Fruit fly (Drosophila melanogaster) whole organism, embryonic: ENCODE data around the gene CG9164.

Source experiments
- Asciz ChIP-seq: fragments of 200-800 bp; sonication (Bioruptor generic); optimal IDR thresholded peaks from 2 replicates; lab custom pipeline; 2017; ENCODE audit warnings: missing biosample characterization, mild to moderate bottlenecking, missing genetic modification characterization, missing genetic modification reagents
- Bdp1 ChIP-seq: fragments of 200-800 bp; sonication (Bioruptor generic); optimal IDR thresholded peaks from 3 replicates; lab custom pipeline; 2016; ENCODE audit warnings: missing biosample characterization, missing genetic modification characterization
- CG10654 ChIP-seq: fragments of 200-800 bp; sonication (Bioruptor generic); optimal IDR thresholded peaks from 2 replicates; lab custom pipeline; 2016; ENCODE audit warnings: missing biosample characterization, missing genetic modification characterization
- CG10959 ChIP-seq: fragments of 200-800 bp; sonication (Bioruptor generic); IDR thresholded peaks from 2 replicates; pipeline ENCODE4 v1.3.6; 2022; ENCODE audit warnings: missing biosample characterization, missing genetic modification characterization
- CG11085 ChIP-seq: fragments of 200-800 bp; sonication (Bioruptor generic); IDR thresholded peaks from 2 replicates; pipeline ENCODE4 v1.3.6; 2022; ENCODE audit warnings: missing biosample characterization, missing genetic modification characterization
- CG11093 ChIP-seq: fragments of 200-800 bp; sonication (Bioruptor generic); IDR thresholded peaks from 3 replicates; pipeline ENCODE4 v1.3.6; 2022; ENCODE audit warnings: missing biosample characterization, missing genetic modification characterization
- CG11695 ChIP-seq: fragments of 200-800 bp; sonication (Bioruptor generic); IDR thresholded peaks from 3 replicates; pipeline ENCODE4 v1.3.6; 2022; ENCODE audit warnings: missing biosample characterization, missing genetic modification characterization
- CG12071 ChIP-seq: fragments of 200-800 bp; sonication (Bioruptor generic); optimal IDR thresholded peaks from 3 replicates; lab custom pipeline; 2018; ENCODE audit warnings: missing biosample characterization, mild to moderate bottlenecking, missing genetic modification characterization
- CG12769 ChIP-seq: fragments of 200-800 bp; sonication (Bioruptor generic); optimal IDR thresholded peaks from 2 replicates; lab custom pipeline; 2019; ENCODE audit warnings: missing biosample characterization, mild to moderate bottlenecking, missing genetic modification characterization, moderate library complexity
- CG15514 ChIP-seq: fragments of 200-800 bp; sonication (Bioruptor generic); optimal IDR thresholded peaks from 3 replicates; lab custom pipeline; 2017; ENCODE audit warnings: missing biosample characterization, missing genetic modification characterization, mild to moderate bottlenecking, moderate library complexity, missing genetic modification reagents
- CG16813 ChIP-seq: fragments of 200-800 bp; sonication (Bioruptor generic); IDR thresholded peaks from 3 replicates; pipeline ENCODE4 v1.3.6; 2022; ENCODE audit warnings: missing biosample characterization, missing genetic modification characterization; ENCODE audit not compliant: partially characterized antibody
- CG17359 ChIP-seq: fragments of 200-800 bp; sonication (Bioruptor generic); optimal IDR thresholded peaks from 3 replicates; lab custom pipeline; 2018; ENCODE audit warnings: missing biosample characterization, mild to moderate bottlenecking, missing genetic modification characterization, moderate library complexity
- CG2712 ChIP-seq: fragments of 200-800 bp; optimal IDR thresholded peaks from 3 replicates; lab custom pipeline; 2019; ENCODE audit warnings: missing biosample characterization, mild to moderate bottlenecking, missing genetic modification characterization, moderate library complexity
- CG3163 ChIP-seq: fragments of 200-800 bp; sonication (Bioruptor generic); optimal IDR thresholded peaks from 3 replicates; lab custom pipeline; 2016; ENCODE audit warnings: missing biosample characterization, missing genetic modification characterization
- CG3995 ChIP-seq: fragments of 200-800 bp; sonication (Bioruptor generic); optimal IDR thresholded peaks from 3 replicates; lab custom pipeline; 2016; ENCODE audit warnings: missing biosample characterization, missing genetic modification characterization
- CG8359 ChIP-seq: fragments of 200-800 bp; sonication (Bioruptor generic); optimal IDR thresholded peaks from 2 replicates; lab custom pipeline; 2017; ENCODE audit warnings: missing biosample characterization, mild to moderate bottlenecking, missing genetic modification characterization, borderline replicate concordance
- CG8388 ChIP-seq: fragments of 200-800 bp; sonication (Bioruptor generic); optimal IDR thresholded peaks from 2 replicates; lab custom pipeline; 2019; ENCODE audit warnings: missing biosample characterization, mild to moderate bottlenecking, missing genetic modification characterization, moderate library complexity
- CG8765 ChIP-seq: fragments of 200-800 bp; sonication (Bioruptor generic); IDR thresholded peaks from 2 replicates; pipeline ENCODE4 v1.3.6; 2022; ENCODE audit warnings: missing biosample characterization, missing genetic modification characterization
- CG8944 ChIP-seq: fragments of 200-800 bp; sonication (Bioruptor generic); optimal IDR thresholded peaks from 3 replicates; lab custom pipeline; 2016; ENCODE audit warnings: missing biosample characterization, missing genetic modification characterization
- CG9609 ChIP-seq: fragments of 200-800 bp; sonication (Bioruptor generic); optimal IDR thresholded peaks from 3 replicates; lab custom pipeline; 2016; ENCODE audit warnings: missing biosample characterization, missing genetic modification characterization
- CG9817 ChIP-seq: fragments of 200-800 bp; sonication (Bioruptor generic); optimal IDR thresholded peaks from 2 replicates; lab custom pipeline; 2018; ENCODE audit warnings: missing biosample characterization, mild to moderate bottlenecking, missing genetic modification characterization, moderate library complexity
- CoRest ChIP-seq: fragments of 200-800 bp; sonication (Bioruptor generic); optimal IDR thresholded peaks from 3 replicates; lab custom pipeline; 2018; ENCODE audit warnings: missing biosample characterization, mild to moderate bottlenecking, missing genetic modification characterization, moderate library complexity
- D19B ChIP-seq: fragments of 200-800 bp; sonication (Bioruptor generic); optimal IDR thresholded peaks from 2 replicates; lab custom pipeline; 2017; ENCODE audit warnings: missing biosample characterization, mild to moderate bottlenecking, missing genetic modification characterization
- Doc2 ChIP-seq: fragments of 200-800 bp; sonication (Bioruptor generic); IDR thresholded peaks from 2 replicates; pipeline ENCODE4 v1.3.6; 2022; ENCODE audit warnings: missing biosample characterization, missing genetic modification characterization
- HLH3B ChIP-seq: fragments of 200-800 bp; sonication (Bioruptor generic); IDR thresholded peaks from 2 replicates; pipeline ENCODE4 v1.3.6; 2022; ENCODE audit warnings: missing biosample characterization, missing genetic modification characterization
- Med ChIP-seq: fragments of 200-800 bp; sonication (Bioruptor generic); peaks from one replicate; lab custom pipeline; 2016; ENCODE audit warnings: missing biosample characterization, missing genetic modification characterization, mild to moderate bottlenecking, inconsistent platforms, moderate library complexity
- Mes4 ChIP-seq: fragments of 200-800 bp; sonication (Bioruptor generic); optimal IDR thresholded peaks from 2 replicates; lab custom pipeline; 2016; ENCODE audit warnings: missing biosample characterization, missing genetic modification characterization
- NC2α ChIP-seq: fragments of 200-800 bp; sonication (Bioruptor generic); optimal IDR thresholded peaks from 2 replicates; lab custom pipeline; 2016; ENCODE audit warnings: missing biosample characterization, missing genetic modification characterization
- chm ChIP-seq: fragments of 200-800 bp; sonication (Bioruptor generic); IDR thresholded peaks from 2 replicates; pipeline ENCODE4 v1.3.6; 2022; ENCODE audit warnings: missing biosample characterization, missing genetic modification characterization
- croc ChIP-seq: fragments of 200-800 bp; sonication (Bioruptor generic); conservative IDR thresholded peaks from 3 replicates; pipeline ENCODE4 v1.3.6; 2022; ENCODE audit warnings: missing biosample characterization, missing genetic modification characterization
- cwo ChIP-seq: fragments of 200-800 bp; sonication (Bioruptor generic); optimal IDR thresholded peaks from 3 replicates; lab custom pipeline; 2017; ENCODE audit warnings: missing biosample characterization, missing genetic modification characterization, mild to moderate bottlenecking, moderate library complexity, missing genetic modification reagents
- dmrt99B ChIP-seq: fragments of 200-800 bp; sonication (Bioruptor generic); optimal IDR thresholded peaks from 2 replicates; lab custom pipeline; 2018; ENCODE audit warnings: missing biosample characterization, mild to moderate bottlenecking, missing genetic modification characterization, moderate library complexity
- grn ChIP-seq: fragments of 200-800 bp; sonication (Bioruptor generic); optimal IDR thresholded peaks from 3 replicates; lab custom pipeline; 2017; ENCODE audit warnings: missing biosample characterization, missing genetic modification characterization
- gro ChIP-seq: fragments of 200-800 bp; sonication (Bioruptor generic); optimal IDR thresholded peaks from 2 replicates; lab custom pipeline; 2016; ENCODE audit warnings: missing biosample characterization, missing genetic modification characterization
- insv ChIP-seq, 2 experiments: fragments of 200-800 bp; sonication (Bioruptor generic); optimal IDR thresholded peaks; 3 replicates each; lab custom pipeline; 2016 to 2018; ENCODE audit warnings: missing biosample characterization in 2 of 2, missing genetic modification characterization in 2 of 2
- jigr1 ChIP-seq: fragments of 200-800 bp; sonication (Bioruptor generic); IDR thresholded peaks from 3 replicates; pipeline ENCODE4 v1.3.6; 2022; ENCODE audit warnings: missing biosample characterization, missing genetic modification characterization
- knrl ChIP-seq: fragments of 200-800 bp; sonication (Bioruptor generic); IDR thresholded peaks from 3 replicates; pipeline ENCODE4 v1.3.6; 2022; ENCODE audit warnings: missing biosample characterization, missing genetic modification characterization; ENCODE audit not compliant: partially characterized antibody
- lab ChIP-seq: fragments of 200-800 bp; sonication (Bioruptor generic); optimal IDR thresholded peaks from 3 replicates; lab custom pipeline; 2017; ENCODE audit warnings: missing biosample characterization, missing genetic modification characterization, mild to moderate bottlenecking, moderate library complexity, missing genetic modification reagents
- lilli ChIP-seq: fragments of 200-800 bp; sonication (Bioruptor generic); optimal IDR thresholded peaks from 3 replicates; lab custom pipeline; 2016; ENCODE audit warnings: missing biosample characterization, missing genetic modification characterization
- mirr ChIP-seq: fragments of 200-800 bp; sonication (Bioruptor generic); optimal IDR thresholded peaks from 3 replicates; lab custom pipeline; 2018; ENCODE audit warnings: missing biosample characterization, mild to moderate bottlenecking, missing genetic modification characterization
- nau ChIP-seq: fragments of 200-800 bp; sonication (Bioruptor generic); optimal IDR thresholded peaks from 3 replicates; lab custom pipeline; 2017; ENCODE audit warnings: missing biosample characterization, mild to moderate bottlenecking, missing genetic modification characterization, missing genetic modification reagents
- prd ChIP-seq, 3 experiments: fragments of >200 bp in 2 of 3; fragments of 200-800 bp in 1 of 3; sonication (Bioruptor generic) in 1 of 3; optimal IDR thresholded peaks in 2 of 3; IDR thresholded peaks in 1 of 3; 2 replicates in 2 of 3; 3 replicates in 1 of 3; pipeline versions ENCODE4 v1.3.6 to Lab custom; 2017 to 2022; ENCODE audit warnings: missing biosample characterization in 1 of 3, missing genetic modification characterization in 1 of 3
- row ChIP-seq: fragments of 200-800 bp; sonication (Bioruptor generic); IDR thresholded peaks from 3 replicates; pipeline ENCODE4 v1.3.6; 2022; ENCODE audit warnings: missing biosample characterization, missing genetic modification characterization
- sim ChIP-seq: fragments of 200-800 bp; sonication (Bioruptor generic); IDR thresholded peaks from 2 replicates; pipeline ENCODE4 v1.3.6; 2022; ENCODE audit warnings: missing biosample characterization, missing genetic modification characterization
- slou ChIP-seq: fragments of 200-800 bp; sonication (Bioruptor generic); optimal IDR thresholded peaks from 3 replicates; lab custom pipeline; 2016; ENCODE audit warnings: missing biosample characterization, missing genetic modification characterization
- slp2 ChIP-seq: fragments of 200-800 bp; sonication (Bioruptor generic); optimal IDR thresholded peaks from 2 replicates; lab custom pipeline; 2016; ENCODE audit warnings: missing biosample characterization, missing genetic modification characterization
- so ChIP-seq: fragments of 200-800 bp; sonication (Bioruptor generic); IDR thresholded peaks from 3 replicates; pipeline ENCODE4 v1.3.6; 2022; ENCODE audit warnings: missing biosample characterization, missing genetic modification characterization
- usp ChIP-seq: fragments of >200 bp; optimal IDR thresholded peaks from 2 replicates; lab custom pipeline; 2017; ENCODE audit warnings: missing biosample characterization, missing genetic modification characterization

The CG9164 gene

dm6 chrX:15383513-15384373, 1.5 kb downstream of the CG9164 start (continued):
- TF ChIP-seq CG8765 (GFP tag; lab: Robert Waterston, UW) = no peak
- TF ChIP-seq Bdp1 (GFP tag; lab: Kevin White, UChicago) = no peak
- TF ChIP-seq sim (GFP tag; lab: Robert Waterston, UW) = no peak
- TF ChIP-seq slp2 (GFP tag; lab: Kevin White, UChicago) = no peak
- TF ChIP-seq prd (optimal IDR thresholded peaks at IDR 0.05; lab: Kevin White, UChicago) = no peak
- peak; percentile 61; the same call in 2 of the 3 replicates for TF ChIP-seq prd (GFP tag; IDR thresholded peaks at IDR 0.05; lab: Robert Waterston, UW)
- no peak; the same call in 2 of the 3 replicates for TF ChIP-seq so (GFP tag; lab: Robert Waterston, UW)
- TF ChIP-seq CG15514 = peak; percentile 52
- TF ChIP-seq dmrt99B (tag; lab: Kevin White, UChicago) = peak; percentile 78
- no peak for TF ChIP-seq CG10654
- peak; percentile 64 for TF ChIP-seq CG2712 (tag; lab: Kevin White, UChicago)
- peak; percentile 31 for TF ChIP-seq nau (GFP tag; lab: Kevin White, UChicago)
- TF ChIP-seq Med = peak; percentile 79
- TF ChIP-seq CG12769 (tag; lab: Kevin White, UChicago) = no peak
- peak; percentile 68 for TF ChIP-seq CG11695
- 0 out of 2 replicates have a peak, but pooled peaks have one; percentile 17 for TF ChIP-seq CG11085 (GFP tag; lab: Robert Waterston, UW)
- no peak for TF ChIP-seq Mes4 (GFP tag; lab: Kevin White, UChicago)
- no peak for TF ChIP-seq NC2α
- peak; percentile 56 for TF ChIP-seq CG8388 (GFP tag; lab: Kevin White, UChicago)
- TF ChIP-seq CG16813 (GFP tag; lab: Robert Waterston, UW) = no peak
- TF ChIP-seq slou (GFP tag; lab: Kevin White, UChicago) = peak; percentile 15
- TF ChIP-seq Asciz (GFP tag; lab: Kevin White, UChicago) = peak; percentile 47
- no peak for TF ChIP-seq gro (GFP tag; lab: Kevin White, UChicago)
- no peak for TF ChIP-seq CG9609 (GFP tag; lab: Kevin White, UChicago)
- TF ChIP-seq CG12071 (GFP tag; lab: Kevin White, UChicago) = peak; percentile 5
- TF ChIP-seq CG17359 (tag; lab: Kevin White, UChicago) = peak; percentile 58
- TF ChIP-seq CG3163 (GFP tag; lab: Kevin White, UChicago) = no peak
- TF ChIP-seq CG10959 = no peak
- no peak for TF ChIP-seq CG8944 (GFP tag; lab: Kevin White, UChicago)
- TF ChIP-seq cwo (GFP tag; lab: Kevin White, UChicago) = peak; percentile 59
- peak; percentile 71 for TF ChIP-seq lab
- no peak for TF ChIP-seq mirr (GFP tag; lab: Kevin White, UChicago)
- no peak for TF ChIP-seq knrl (GFP tag; lab: Robert Waterston, UW)
- TF ChIP-seq CG11093 (GFP tag; lab: Robert Waterston, UW) = no peak
- peak; percentile 58 for TF ChIP-seq HLH3B
- TF ChIP-seq row (GFP tag; lab: Robert Waterston, UW) = peak; percentile 72
- TF ChIP-seq Doc2 (GFP tag; lab: Robert Waterston, UW) = no peak
- peak; percentile 28; the same call in 1 of the 3 replicates for TF ChIP-seq croc
- no peak for TF ChIP-seq insv (GFP tag; optimal IDR thresholded peaks at IDR 0.05; lab: Kevin White, UChicago)
- TF ChIP-seq CoRest (tag; lab: Kevin White, UChicago) = peak; percentile 68
- no peak for TF ChIP-seq D19B (GFP tag; lab: Kevin White, UChicago)
- TF ChIP-seq jigr1 (GFP tag; lab: Robert Waterston, UW) = no peak
- peak; percentile 40 for TF ChIP-seq CG9817
- no peak for TF ChIP-seq CG3995
- TF ChIP-seq chm (GFP tag; lab: Robert Waterston, UW) = no peak
- no peak for TF ChIP-seq CG8359 (GFP tag; lab: Kevin White, UChicago)
- peak; percentile 20 for TF ChIP-seq lilli (GFP tag; lab: Kevin White, UChicago)
- no peak for TF ChIP-seq usp (GFP tag; lab: Kevin White, UChicago)
- no peak for TF ChIP-seq grn (GFP tag; lab: Kevin White, UChicago)
